Worm (Caenorhabditis elegans) whole organism, L3 larva: ENCODE results near the gene cyp-13A4.

Experiments
- fkh-10 ChIP-seq: sonication (generic microtip); optimal IDR thresholded peaks from 2 replicates; lab custom pipeline; 2017; ENCODE audit warnings: missing biosample characterization, missing genetic modification reagents, missing genetic modification characterization
- nfya-1 ChIP-seq: sonication (generic microtip); optimal IDR thresholded peaks from 2 replicates; lab custom pipeline; 2017; ENCODE audit warnings: missing genetic modification characterization, mild to moderate bottlenecking, missing compliant biosample characterization, antibody characterized with exemption, moderate library complexity; ENCODE audit not compliant: insufficient read depth
- nhr-237 ChIP-seq: fragments of 150-350 bp; optimal IDR thresholded peaks from 2 replicates; lab custom pipeline; 2014; ENCODE audit warnings: missing biosample characterization, missing genetic modification characterization
- nhr-77 ChIP-seq: fragments of 150-350 bp; optimal IDR thresholded peaks from 2 replicates; lab custom pipeline; 2014; ENCODE audit warnings: missing biosample characterization, missing genetic modification characterization

- no peak for TF ChIP-seq nfya-1 (tag; lab: Kevin White, UChicago)
- no peak for TF ChIP-seq nhr-237 (tag; lab: Kevin White, UChicago)
- TF ChIP-seq nhr-77 (tag; lab: Kevin White, UChicago): no peak
- peak; percentile 45 for TF ChIP-seq fkh-10
Measured at ce11 chrII:9755425-9755824, 42.1 kb downstream of the cyp-13A4 start.
